Worm (Caenorhabditis elegans) whole organism, L1 larva: Measurements from ENCODE around the gene cest-31.

Source experiments
- C04F5.9 ChIP-seq: sonication (generic microtip); optimal IDR thresholded peaks from 2 replicates; lab custom pipeline; 2016; ENCODE audit warnings: missing genetic modification characterization, missing compliant biosample characterization
- F16B12.6 ChIP-seq: fragments of 150-350 bp; optimal IDR thresholded peaks from 2 replicates; lab custom pipeline; 2014; ENCODE audit warnings: missing biosample characterization, missing genetic modification characterization
- aly-2 ChIP-seq: fragments of 150-350 bp; optimal IDR thresholded peaks from 2 replicates; lab custom pipeline; 2014; ENCODE audit warnings: missing biosample characterization, missing genetic modification characterization
- ama-1 ChIP-seq: fragments of 150-350 bp; optimal IDR thresholded peaks from 2 replicates; lab custom pipeline; 2014
- blmp-1 ChIP-seq: fragments of 150-350 bp; optimal IDR thresholded peaks from 2 replicates; lab custom pipeline; 2014; ENCODE audit warnings: missing biosample characterization, missing genetic modification characterization
- ces-1 ChIP-seq: fragments of 150-350 bp; optimal IDR thresholded peaks from 2 replicates; lab custom pipeline; 2014; ENCODE audit warnings: missing biosample characterization, missing genetic modification reagents, missing genetic modification characterization
- efl-1 ChIP-seq, 4 experiments: fragments of 150-350 bp; optimal IDR thresholded peaks in 3 of 4; peaks in 1 of 4; 1 replicate in 1 of 4; 2 replicates in 3 of 4; lab custom pipeline; 2014; ENCODE audit warnings: missing biosample characterization in 2 of 4, missing genetic modification characterization in 2 of 4, missing genetic modification reagents in 2 of 4
- efl-3 ChIP-seq: fragments of 200-800 bp; sonication (Bioruptor generic); optimal IDR thresholded peaks from 2 replicates; lab custom pipeline; 2018; ENCODE audit warnings: mild to moderate bottlenecking, missing genetic modification characterization, missing compliant biosample characterization
- elt-3 ChIP-seq, 6 experiments: fragments of 150-350 bp in 1 of 6; sonication (generic microtip); optimal IDR thresholded peaks; 2 replicates each; lab custom pipeline; 2017 to 2018; ENCODE audit warnings: missing biosample characterization in 6 of 6, missing genetic modification characterization in 6 of 6, inconsistent platforms in 1 of 6
- fkh-10 ChIP-seq: sonication (generic microtip); optimal IDR thresholded peaks from 2 replicates; lab custom pipeline; 2017; ENCODE audit warnings: missing biosample characterization, missing genetic modification reagents, missing genetic modification characterization
- fos-1 ChIP-seq: fragments of 150-350 bp; optimal IDR thresholded peaks from 2 replicates; lab custom pipeline; 2014; ENCODE audit warnings: missing biosample characterization, missing genetic modification characterization
- grh-1 ChIP-seq: fragments of 200-800 bp; sonication (Bioruptor generic); IDR thresholded peaks from 2 replicates; pipeline ENCODE4 v1.3.6; 2022; ENCODE audit warnings: missing genetic modification reagents, missing genetic modification characterization, missing compliant biosample characterization
- hlh-17 ChIP-seq: fragments of 200-800 bp; sonication (Bioruptor generic); optimal IDR thresholded peaks from 2 replicates; lab custom pipeline; 2018; ENCODE audit warnings: missing genetic modification characterization, mild to moderate bottlenecking, missing compliant biosample characterization, moderate library complexity, borderline replicate concordance
- hpl-2 ChIP-seq: fragments of 150-350 bp; optimal IDR thresholded peaks from 2 replicates; lab custom pipeline; 2014; ENCODE audit warnings: missing biosample characterization, missing genetic modification reagents, missing genetic modification characterization
- irx-1 ChIP-seq: sonication (generic microtip); optimal IDR thresholded peaks from 2 replicates; lab custom pipeline; 2016; ENCODE audit warnings: missing genetic modification characterization, missing compliant biosample characterization
- lin-13 ChIP-seq: fragments of 150-350 bp; optimal IDR thresholded peaks from 2 replicates; lab custom pipeline; 2014; ENCODE audit warnings: missing biosample characterization, missing genetic modification reagents, missing genetic modification characterization
- lin-39 ChIP-seq: fragments of 150-350 bp; optimal IDR thresholded peaks from 2 replicates; lab custom pipeline; 2014; ENCODE audit warnings: missing biosample characterization, missing genetic modification reagents, missing genetic modification characterization
- lir-3 ChIP-seq: sonication (generic microtip); optimal IDR thresholded peaks from 2 replicates; lab custom pipeline; 2016; ENCODE audit warnings: mild to moderate bottlenecking, missing genetic modification characterization, moderate library complexity, missing compliant biosample characterization; ENCODE audit not compliant: poor library complexity
- lsy-2 ChIP-seq, 2 experiments: fragments of 150-350 bp; optimal IDR thresholded peaks; 2 replicates each; lab custom pipeline; 2014; ENCODE audit warnings: missing biosample characterization in 2 of 2, missing genetic modification characterization in 2 of 2
- mdl-1 ChIP-seq, 2 experiments: fragments of 150-350 bp; optimal IDR thresholded peaks; 2 replicates each; lab custom pipeline; 2014 to 2017; ENCODE audit warnings: missing biosample characterization in 2 of 2, missing genetic modification characterization in 2 of 2, inconsistent platforms in 1 of 2
- mep-1 ChIP-seq: fragments of 150-350 bp; optimal IDR thresholded peaks from 2 replicates; lab custom pipeline; 2014; ENCODE audit warnings: missing biosample characterization, missing genetic modification characterization
- nhr-20 ChIP-seq: sonication (generic microtip); optimal IDR thresholded peaks from 2 replicates; lab custom pipeline; 2016; ENCODE audit warnings: mild to moderate bottlenecking, missing genetic modification characterization, missing compliant biosample characterization
- nhr-28 ChIP-seq: fragments of 150-350 bp; optimal IDR thresholded peaks from 2 replicates; lab custom pipeline; 2014; ENCODE audit warnings: missing biosample characterization, missing genetic modification characterization
- nhr-47 ChIP-seq: sonication (generic microtip); optimal IDR thresholded peaks from 2 replicates; lab custom pipeline; 2016; ENCODE audit warnings: mild to moderate bottlenecking, missing genetic modification characterization, moderate library complexity, missing compliant biosample characterization
- nhr-71 ChIP-seq: sonication (generic microtip); optimal IDR thresholded peaks from 2 replicates; lab custom pipeline; 2016; ENCODE audit warnings: mild to moderate bottlenecking, missing genetic modification characterization, moderate library complexity, missing compliant biosample characterization
- nhr-77 ChIP-seq: fragments of 150-350 bp; optimal IDR thresholded peaks from 2 replicates; lab custom pipeline; 2014; ENCODE audit warnings: missing biosample characterization, missing genetic modification characterization
- nhr-85 ChIP-seq: sonication (generic microtip); peaks from one replicate; lab custom pipeline; 2016; ENCODE audit warnings: missing genetic modification characterization, inconsistent platforms, missing compliant biosample characterization
- nhr-90 ChIP-seq: sonication (generic microtip); optimal IDR thresholded peaks from 2 replicates; lab custom pipeline; 2016; ENCODE audit warnings: mild to moderate bottlenecking, missing genetic modification characterization, missing compliant biosample characterization; ENCODE audit not compliant: poor library complexity
- pax-3 ChIP-seq: fragments of 200-800 bp; sonication (Bioruptor generic); optimal IDR thresholded peaks from 2 replicates; lab custom pipeline; 2018; ENCODE audit warnings: mild to moderate bottlenecking, missing genetic modification characterization, moderate library complexity, missing compliant biosample characterization
- pqm-1 ChIP-seq: sonication (generic microtip); optimal IDR thresholded peaks from 3 replicates; lab custom pipeline; 2017; ENCODE audit warnings: missing biosample characterization, missing genetic modification characterization
- rnt-1 ChIP-seq: sonication (generic microtip); optimal IDR thresholded peaks from 2 replicates; lab custom pipeline; 2016; ENCODE audit warnings: mild to moderate bottlenecking, missing genetic modification characterization, moderate library complexity, missing compliant biosample characterization
- snpc-4 ChIP-seq: fragments of 150-350 bp; optimal IDR thresholded peaks from 2 replicates; lab custom pipeline; 2014; ENCODE audit warnings: missing biosample characterization, missing genetic modification characterization
- snu-23 ChIP-seq: sonication (generic microtip); optimal IDR thresholded peaks from 2 replicates; lab custom pipeline; 2016; ENCODE audit warnings: missing genetic modification characterization, missing compliant biosample characterization
- sox-4 ChIP-seq: sonication (generic microtip); optimal IDR thresholded peaks from 2 replicates; lab custom pipeline; 2016; ENCODE audit warnings: missing genetic modification characterization, missing compliant biosample characterization
- sptf-1 ChIP-seq: fragments of 150-350 bp; optimal IDR thresholded peaks from 2 replicates; lab custom pipeline; 2014; ENCODE audit warnings: missing biosample characterization, missing genetic modification characterization
- sup-37 ChIP-seq: fragments of 200-800 bp; sonication (Bioruptor generic); optimal IDR thresholded peaks from 2 replicates; lab custom pipeline; 2018; ENCODE audit warnings: mild to moderate bottlenecking, missing genetic modification characterization, missing compliant biosample characterization
- swsn-7 ChIP-seq: sonication (generic microtip); optimal IDR thresholded peaks from 2 replicates; lab custom pipeline; 2016; ENCODE audit warnings: missing genetic modification characterization, missing compliant biosample characterization
- tbx-2 ChIP-seq: sonication (generic microtip); optimal IDR thresholded peaks from 2 replicates; lab custom pipeline; 2016; ENCODE audit warnings: missing genetic modification characterization, missing compliant biosample characterization
- unc-62 ChIP-seq: fragments of 150-350 bp; optimal IDR thresholded peaks from 2 replicates; lab custom pipeline; 2014; ENCODE audit warnings: missing biosample characterization, missing genetic modification reagents, missing genetic modification characterization
- vab-15 ChIP-seq: sonication (generic microtip); optimal IDR thresholded peaks from 2 replicates; lab custom pipeline; 2017; ENCODE audit warnings: missing genotype, mild to moderate bottlenecking, missing genetic modification characterization, missing compliant biosample characterization
- ztf-11 ChIP-seq, 2 experiments: sonication (generic microtip); optimal IDR thresholded peaks; 2 replicates each; lab custom pipeline; 2016 to 2017; ENCODE audit warnings: missing genetic modification characterization in 2 of 2, missing biosample characterization in 1 of 2, missing compliant biosample characterization in 1 of 2

cest-31 gene

DNA sequence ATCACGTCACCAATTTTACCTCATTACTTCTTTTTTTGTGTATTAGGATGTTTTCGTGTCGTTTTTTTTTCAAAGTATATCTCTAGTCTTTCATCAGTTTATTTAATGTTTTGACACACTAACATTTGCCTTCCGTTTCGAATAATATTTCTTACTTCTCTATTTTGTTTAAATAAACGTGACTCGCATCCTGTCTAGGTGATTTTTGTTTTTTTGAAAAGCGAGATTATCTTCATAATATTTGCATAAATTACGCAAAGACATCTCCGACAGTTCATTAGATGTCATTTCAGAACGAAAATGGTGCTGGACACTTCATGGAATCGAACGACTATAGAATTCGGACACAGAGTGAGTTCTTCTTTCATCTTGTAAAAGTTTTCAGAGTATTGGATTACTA, 24.8 kb upstream of the cest-31 start, which contains the start of gene T10H9.1:
Gene T10H9.1 (plus strand): TSS at position 301 of the 400 bp plus-strand sequence.
- TF ChIP-seq lin-39 (tag; lab: Kevin White, UChicago) (no peak), ztf-11 (tag; optimal IDR thresholded peaks at IDR 0.05; lab: Kevin White, UChicago) (no peak), tbx-2 (no peak), hpl-2 (GFP tag; lab: Kevin White, UChicago) (no peak), lin-13 (GFP tag; lab: Kevin White, UChicago) (no peak), aly-2 (tag; lab: Kevin White, UChicago) (no peak), efl-3 (GFP tag; lab: Kevin White, UChicago) (no peak), irx-1 (tag; lab: Kevin White, UChicago) (no peak), C04F5.9 (tag; lab: Kevin White, UChicago) (no peak), rnt-1 (no peak), blmp-1 (no peak), hlh-17 (GFP tag; lab: Kevin White, UChicago) (no peak), F16B12.6 (tag; lab: Kevin White, UChicago) (no peak), nhr-20 (no peak), pax-3 (tag; lab: Kevin White, UChicago) (no peak), mep-1 (tag; lab: Kevin White, UChicago) (no peak), nhr-85 (tag; lab: Kevin White, UChicago) (no peak), snpc-4 (tag; lab: Kevin White, UChicago) (no peak)

DNA sequence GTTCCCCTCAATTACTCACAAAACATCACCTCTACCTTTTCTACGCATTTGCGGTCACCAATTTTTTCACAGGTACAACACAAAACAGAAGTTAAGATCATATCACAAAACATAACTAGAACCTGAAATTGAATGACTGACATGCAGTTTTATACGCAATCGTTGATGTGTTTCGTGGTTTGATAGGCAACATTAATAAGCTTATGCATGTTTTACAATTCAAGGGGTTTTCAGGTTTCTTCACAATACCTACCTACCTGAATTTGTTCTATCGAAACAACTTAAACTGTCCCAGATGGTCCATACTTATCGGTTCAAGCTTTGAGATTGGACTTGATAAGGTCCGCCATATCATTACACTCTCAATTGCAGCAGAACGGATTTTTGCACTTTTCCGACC, 23.6 kb upstream of the cest-31 start:
- TF ChIP-seq efl-1 (optimal IDR thresholded peaks at IDR 0.05; lab: Kevin White, UChicago) (no peak), efl-1 (GFP tag; optimal IDR thresholded peaks at IDR 0.05 in 1 of 2; lab: Kevin White, UChicago) (no peak), elt-3 (tag; optimal IDR thresholded peaks at IDR 0.05; lab: Kevin White, UChicago) (no peak), lir-3 (tag; lab: Kevin White, UChicago) (no peak)

- peak; percentile 33 for TF ChIP-seq nhr-20
- no peak for TF ChIP-seq efl-1 (optimal IDR thresholded peaks at IDR 0.05; lab: Kevin White, UChicago)
- TF ChIP-seq efl-1 (GFP tag; optimal IDR thresholded peaks at IDR 0.05 in 1 of 2; lab: Kevin White, UChicago): peak in 1 of 2 experiments; percentile 19
- TF ChIP-seq irx-1 (tag; lab: Kevin White, UChicago): no peak
- TF ChIP-seq, all 84 proteins: peak for 2
Measured at ce11 chrV:6652051-6652450, 22.0 kb upstream of the cest-31 start, which contains the start of gene T10H9.8. Gene T10H9.8 (plus strand): TSS chrV:6652351.

DNA sequence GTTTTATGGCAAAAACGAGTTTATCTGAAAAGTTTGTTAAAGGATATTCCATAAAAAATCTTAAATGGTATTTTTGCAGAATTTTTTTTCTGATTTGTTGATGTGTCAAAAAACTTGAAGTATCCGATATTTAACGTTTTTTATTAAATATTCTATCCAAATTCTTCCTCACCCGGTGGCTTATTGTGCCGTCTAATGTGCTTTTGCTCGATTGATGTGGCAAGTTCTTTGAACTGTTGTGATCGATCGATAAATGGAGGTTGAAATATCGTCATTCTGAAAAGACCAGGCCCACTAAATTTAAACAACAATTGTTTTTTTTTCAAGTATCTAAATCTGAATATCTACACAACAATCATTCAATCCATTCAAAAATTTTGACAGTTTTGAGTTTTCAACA, 18.9 kb upstream of the cest-31 start, which contains the start of gene syx-18:
Gene syx-18 (minus strand): TSS at position 276 of the 400 bp plus-strand sequence.
- TF ChIP-seq ama-1 (lab: Kevin White, UChicago) (peak; percentile 58), nhr-28 (tag; lab: Kevin White, UChicago) (no peak), nhr-90 (tag; lab: Kevin White, UChicago) (peak; percentile 5), nhr-47 (tag; lab: Kevin White, UChicago) (peak; percentile 18), fos-1 (peak; percentile 3)
- TF ChIP-seq, all 84 proteins: peak for 4

- TF ChIP-seq fos-1: peak; percentile 1
- TF ChIP-seq rnt-1: peak; percentile 49
- TF ChIP-seq mep-1 (tag; lab: Kevin White, UChicago): peak; percentile 83
- peak; percentile 4 for TF ChIP-seq sox-4
- TF ChIP-seq tbx-2: peak; percentile 60
- no peak for TF ChIP-seq fkh-10 (GFP tag; lab: Kevin White, UChicago)
- TF ChIP-seq lsy-2 (tag; optimal IDR thresholded peaks at IDR 0.05; lab: Kevin White, UChicago): peak; percentile 64 to 82
- peak; percentile 79 for TF ChIP-seq nhr-71 (tag; lab: Kevin White, UChicago)
- no peak for TF ChIP-seq efl-3 (GFP tag; lab: Kevin White, UChicago)
- TF ChIP-seq grh-1 (GFP tag; lab: Robert Waterston, UW): peak; percentile 58
- TF ChIP-seq swsn-7 (tag; lab: Kevin White, UChicago): peak; percentile 54
- TF ChIP-seq vab-15 (tag; lab: Kevin White, UChicago): no peak
- TF ChIP-seq ztf-11 (tag; optimal IDR thresholded peaks at IDR 0.05; lab: Kevin White, UChicago): no peak
- peak; percentile 76 for TF ChIP-seq snpc-4 (tag; lab: Kevin White, UChicago)
- no peak for TF ChIP-seq sptf-1 (tag; lab: Kevin White, UChicago)
- peak; percentile 19 for TF ChIP-seq nhr-77 (tag; lab: Kevin White, UChicago)
- TF ChIP-seq unc-62 (GFP tag; lab: Kevin White, UChicago): no peak
- TF ChIP-seq sup-37 (GFP tag; lab: Kevin White, UChicago): no peak
- TF ChIP-seq mdl-1 (tag; optimal IDR thresholded peaks at IDR 0.05; lab: Kevin White, UChicago): peak in 1 of 2 experiments; percentile 57
- TF ChIP-seq nhr-85 (tag; lab: Kevin White, UChicago): peak; percentile 89
- TF ChIP-seq ces-1 (GFP tag; lab: Kevin White, UChicago): no peak
- no peak for TF ChIP-seq pqm-1
- peak; percentile 82 for TF ChIP-seq snu-23 (GFP tag; lab: Kevin White, UChicago)
- peak; percentile 71 for TF ChIP-seq nhr-90 (tag; lab: Kevin White, UChicago)
- TF ChIP-seq elt-3 (tag; optimal IDR thresholded peaks at IDR 0.05; lab: Kevin White, UChicago): peak in 2 of 6 experiments; percentile 78 to 87
- TF ChIP-seq nhr-47 (tag; lab: Kevin White, UChicago): peak; percentile 62
Measured at ce11 chrV:6656451-6657115, 17.5 kb upstream of the cest-31 start, which contains the start of gene snb-1. Gene snb-1 (minus strand): TSS chrV:6656501.
